Worm (Caenorhabditis elegans) whole organism, L2 larva: ENCODE results near the gene ZK402.1.

Experiments used
- C34F6.9 ChIP-seq: fragments of 150-350 bp; optimal IDR thresholded peaks from 2 replicates; lab custom pipeline; 2014; ENCODE audit warnings: missing biosample characterization, missing genetic modification characterization
- F13H6.1 ChIP-seq: sonication (generic microtip); optimal IDR thresholded peaks from 2 replicates; lab custom pipeline; 2016; ENCODE audit warnings: missing genetic modification characterization, missing compliant biosample characterization
- R02D3.7 ChIP-seq: fragments of 150-350 bp; optimal IDR thresholded peaks from 2 replicates; lab custom pipeline; 2014; ENCODE audit warnings: missing biosample characterization, missing genetic modification characterization
- Y55F3AM.14 ChIP-seq: fragments of 200-800 bp; sonication (Bioruptor generic); optimal IDR thresholded peaks from 2 replicates; lab custom pipeline; 2018; ENCODE audit warnings: mild to moderate bottlenecking, missing genetic modification characterization, missing compliant biosample characterization
- ZK546.5 ChIP-seq: sonication (generic microtip); optimal IDR thresholded peaks from 2 replicates; lab custom pipeline; 2017; ENCODE audit warnings: missing biosample characterization, missing genetic modification characterization
- alr-1 ChIP-seq: fragments of 150-350 bp; optimal IDR thresholded peaks from 2 replicates; lab custom pipeline; 2014; ENCODE audit warnings: missing biosample characterization, missing genetic modification characterization
- aly-2 ChIP-seq: fragments of 150-350 bp; optimal IDR thresholded peaks from 2 replicates; lab custom pipeline; 2014; ENCODE audit warnings: missing biosample characterization, missing genetic modification characterization
- ama-1 ChIP-seq: fragments of 150-350 bp; optimal IDR thresholded peaks from 2 replicates; lab custom pipeline; 2018; ENCODE audit warnings: inconsistent platforms
- blmp-1 ChIP-seq: sonication (generic microtip); optimal IDR thresholded peaks from 2 replicates; lab custom pipeline; 2017; ENCODE audit warnings: missing genetic modification characterization, mild to moderate bottlenecking, missing compliant biosample characterization, antibody characterized with exemption, moderate library complexity; ENCODE audit not compliant: insufficient read depth
- ceh-16 ChIP-seq: fragments of 150-350 bp; optimal IDR thresholded peaks from 2 replicates; lab custom pipeline; 2014; ENCODE audit warnings: missing biosample characterization, missing genetic modification characterization
- ceh-82 ChIP-seq: fragments of 150-350 bp; optimal IDR thresholded peaks from 2 replicates; lab custom pipeline; 2014; ENCODE audit warnings: missing biosample characterization, missing genetic modification characterization
- crh-2 ChIP-seq: sonication (generic microtip); optimal IDR thresholded peaks from 2 replicates; lab custom pipeline; 2017; ENCODE audit warnings: missing biosample characterization, missing genetic modification characterization
- dmd-4 ChIP-seq: sonication (generic microtip); optimal IDR thresholded peaks from 2 replicates; lab custom pipeline; 2017; ENCODE audit warnings: missing biosample characterization, missing genetic modification characterization
- egl-27 ChIP-seq: sonication (generic microtip); optimal IDR thresholded peaks from 3 replicates; lab custom pipeline; 2017; ENCODE audit warnings: missing biosample characterization, missing genetic modification reagents, missing genetic modification characterization
- elt-1 ChIP-seq: fragments of 150-350 bp; optimal IDR thresholded peaks from 2 replicates; lab custom pipeline; 2014; ENCODE audit warnings: missing biosample characterization, missing genetic modification characterization
- elt-3 ChIP-seq: sonication (generic microtip); optimal IDR thresholded peaks from 2 replicates; lab custom pipeline; 2017; ENCODE audit warnings: missing biosample characterization, missing genetic modification characterization
- fos-1 ChIP-seq: fragments of 150-350 bp; optimal IDR thresholded peaks from 2 replicates; lab custom pipeline; 2014; ENCODE audit warnings: missing biosample characterization, missing genetic modification characterization
- gmeb-1 ChIP-seq: fragments of 150-350 bp; optimal IDR thresholded peaks from 2 replicates; lab custom pipeline; 2014; ENCODE audit warnings: missing biosample characterization, missing genetic modification characterization
- lin-11 ChIP-seq: fragments of 150-350 bp; sonication (generic microtip); optimal IDR thresholded peaks from 2 replicates; lab custom pipeline; 2014; ENCODE audit warnings: missing biosample characterization, missing genetic modification characterization, inconsistent platforms, mixed read lengths
- lin-13 ChIP-seq: fragments of 150-350 bp; optimal IDR thresholded peaks from 2 replicates; lab custom pipeline; 2014; ENCODE audit warnings: missing biosample characterization, missing genetic modification reagents, missing genetic modification characterization
- lin-39 ChIP-seq: fragments of 150-350 bp; optimal IDR thresholded peaks from 2 replicates; lab custom pipeline; 2014; ENCODE audit warnings: missing biosample characterization, missing genetic modification reagents, missing genetic modification characterization
- lsy-2 ChIP-seq, 2 experiments: fragments of 150-350 bp in 1 of 2; sonication (generic microtip) in 1 of 2; optimal IDR thresholded peaks; 2 replicates each; lab custom pipeline; 2014 to 2017; ENCODE audit warnings: missing biosample characterization in 2 of 2, missing genetic modification characterization in 2 of 2
- mab-5 ChIP-seq: fragments of 150-350 bp; optimal IDR thresholded peaks from 2 replicates; lab custom pipeline; 2014; ENCODE audit warnings: missing biosample characterization, missing genetic modification characterization
- mbf-1 ChIP-seq: sonication (generic microtip); optimal IDR thresholded peaks from 2 replicates; lab custom pipeline; 2017; ENCODE audit warnings: missing biosample characterization, missing genetic modification characterization
- mdl-1 ChIP-seq, 2 experiments: fragments of 150-350 bp in 1 of 2; sonication (generic microtip) in 1 of 2; optimal IDR thresholded peaks; 2 replicates each; lab custom pipeline; 2017; ENCODE audit warnings: missing biosample characterization in 2 of 2, missing genetic modification characterization in 2 of 2
- nhr-10 ChIP-seq: sonication (generic microtip); optimal IDR thresholded peaks from 2 replicates; lab custom pipeline; 2017; ENCODE audit warnings: missing biosample characterization, missing genetic modification characterization
- nhr-11 ChIP-seq: fragments of 150-350 bp; optimal IDR thresholded peaks from 2 replicates; lab custom pipeline; 2014; ENCODE audit warnings: missing biosample characterization, missing genetic modification characterization
- nhr-12 ChIP-seq: fragments of 150-350 bp; optimal IDR thresholded peaks from 2 replicates; lab custom pipeline; 2014; ENCODE audit warnings: missing biosample characterization, missing genetic modification characterization
- nhr-129 ChIP-seq: fragments of 150-350 bp; optimal IDR thresholded peaks from 2 replicates; lab custom pipeline; 2014; ENCODE audit warnings: missing biosample characterization, missing genetic modification characterization
- nhr-21 ChIP-seq: fragments of 150-350 bp; optimal IDR thresholded peaks from 2 replicates; lab custom pipeline; 2014; ENCODE audit warnings: missing biosample characterization, missing genetic modification characterization
- nhr-23 ChIP-seq: fragments of 150-350 bp; optimal IDR thresholded peaks from 2 replicates; lab custom pipeline; 2014; ENCODE audit warnings: missing biosample characterization, missing genetic modification reagents, missing genetic modification characterization
- nhr-237 ChIP-seq: fragments of 150-350 bp; optimal IDR thresholded peaks from 2 replicates; lab custom pipeline; 2014; ENCODE audit warnings: missing biosample characterization, missing genetic modification characterization
- nhr-25 ChIP-seq: fragments of 150-350 bp; sonication (generic microtip); optimal IDR thresholded peaks from 3 replicates; lab custom pipeline; 2014; ENCODE audit warnings: missing biosample characterization, missing genetic modification characterization
- nhr-6 ChIP-seq: fragments of 150-350 bp; optimal IDR thresholded peaks from 2 replicates; lab custom pipeline; 2014; ENCODE audit warnings: missing biosample characterization, missing genetic modification characterization
- nhr-77 ChIP-seq: fragments of 150-350 bp; optimal IDR thresholded peaks from 2 replicates; lab custom pipeline; 2014; ENCODE audit warnings: missing biosample characterization, missing genetic modification characterization
- peb-1 ChIP-seq: fragments of 150-350 bp; optimal IDR thresholded peaks from 2 replicates; lab custom pipeline; 2014; ENCODE audit warnings: missing biosample characterization, missing genetic modification characterization
- sem-4 ChIP-seq: fragments of 150-350 bp; optimal IDR thresholded peaks from 2 replicates; lab custom pipeline; 2014; ENCODE audit warnings: missing biosample characterization, missing genetic modification reagents, missing genetic modification characterization
- skn-1 ChIP-seq: sonication (generic microtip); optimal IDR thresholded peaks from 2 replicates; lab custom pipeline; 2017; ENCODE audit warnings: missing biosample characterization, missing genetic modification characterization
- sma-3 ChIP-seq: sonication (generic microtip); optimal IDR thresholded peaks from 2 replicates; lab custom pipeline; 2016; ENCODE audit warnings: missing genetic modification reagents, missing genetic modification characterization, missing compliant biosample characterization
- sma-9 ChIP-seq, 2 experiments: fragments of 150-350 bp in 1 of 2; sonication (generic microtip) in 1 of 2; optimal IDR thresholded peaks; 2 replicates each; lab custom pipeline; 2014 to 2016; ENCODE audit warnings: missing genetic modification characterization in 2 of 2, mild to moderate bottlenecking in 1 of 2, missing biosample characterization in 1 of 2, missing compliant biosample characterization in 1 of 2, missing genetic modification reagents in 1 of 2, moderate library complexity in 1 of 2
- snpc-4 ChIP-seq: fragments of 150-350 bp; optimal IDR thresholded peaks from 2 replicates; lab custom pipeline; 2014; ENCODE audit warnings: missing biosample characterization, missing genetic modification characterization
- unc-39 ChIP-seq: fragments of 150-350 bp; optimal IDR thresholded peaks from 2 replicates; lab custom pipeline; 2014; ENCODE audit warnings: missing biosample characterization, missing genetic modification characterization
- unc-55 ChIP-seq: fragments of 150-350 bp; sonication (generic microtip); optimal IDR thresholded peaks from 3 replicates; lab custom pipeline; 2014; ENCODE audit warnings: missing biosample characterization, missing genetic modification reagents, missing genetic modification characterization
- unc-62 ChIP-seq: fragments of 150-350 bp; optimal IDR thresholded peaks from 2 replicates; lab custom pipeline; 2014; ENCODE audit warnings: missing biosample characterization, missing genetic modification reagents, missing genetic modification characterization
- zag-1 ChIP-seq: fragments of 150-350 bp; optimal IDR thresholded peaks from 2 replicates; lab custom pipeline; 2014; ENCODE audit warnings: missing biosample characterization, missing genetic modification characterization
- ztf-1 ChIP-seq: fragments of 200-800 bp; sonication (Bioruptor generic); conservative IDR thresholded peaks from 2 replicates; pipeline ENCODE4 v1.3.6; 2022; ENCODE audit warnings: missing genetic modification characterization, missing compliant biosample characterization
- ztf-11 ChIP-seq: sonication (generic microtip); optimal IDR thresholded peaks from 2 replicates; lab custom pipeline; 2017; ENCODE audit warnings: missing biosample characterization, missing genetic modification characterization
- ztf-4 ChIP-seq: fragments of 150-350 bp; optimal IDR thresholded peaks from 2 replicates; lab custom pipeline; 2014; ENCODE audit warnings: missing biosample characterization, missing genetic modification characterization

Gene ZK402.1

ce11 chrX:1445696-1446095 is 41.6 kb downstream of the ZK402.1 start:
- TF ChIP-seq dmd-4 = no peak
- TF ChIP-seq mab-5 (tag; lab: Kevin White, UChicago) = no peak
- no peak for TF ChIP-seq gmeb-1 (tag; lab: Kevin White, UChicago)
- TF ChIP-seq lsy-2 (tag; optimal IDR thresholded peaks at IDR 0.05; lab: Kevin White, UChicago) = peak in 1 of 2 experiments; percentile 47
- TF ChIP-seq egl-27 (tag; lab: Kevin White, UChicago) = no peak
- TF ChIP-seq ztf-4 = peak; percentile 53
- no peak for TF ChIP-seq mdl-1 (tag; optimal IDR thresholded peaks at IDR 0.05; lab: Kevin White, UChicago)
- peak; percentile 64 for TF ChIP-seq ama-1 (lab: Kevin White, UChicago)
- TF ChIP-seq sma-9 (GFP tag; optimal IDR thresholded peaks at IDR 0.05; lab: Kevin White, UChicago) = peak; percentile 43
- no peak for TF ChIP-seq sma-9 (tag; optimal IDR thresholded peaks at IDR 0.05; lab: Kevin White, UChicago)
- TF ChIP-seq nhr-21 (tag; lab: Kevin White, UChicago) = peak; percentile 29
- TF ChIP-seq F13H6.1 (tag; lab: Kevin White, UChicago) = peak; percentile 4
- TF ChIP-seq crh-2 (tag; lab: Kevin White, UChicago) = peak; percentile 45
- peak; percentile 16 for TF ChIP-seq sma-3 (GFP tag; lab: Kevin White, UChicago)
- TF ChIP-seq nhr-129 (tag; lab: Kevin White, UChicago) = peak; percentile 14
- TF ChIP-seq aly-2 = no peak
- TF ChIP-seq ceh-16 (tag; lab: Kevin White, UChicago) = peak; percentile 8

ce11 chrX:1446593-1447141 is 42.6 kb downstream of the ZK402.1 start, which contains the start of gene zfp-3:
Gene zfp-3 (minus strand): TSS chrX:1446643.
- peak; percentile 48 for TF ChIP-seq unc-62
- peak; percentile 14 for TF ChIP-seq ztf-11 (tag; lab: Kevin White, UChicago)
- peak; percentile 84 for TF ChIP-seq blmp-1 (tag; lab: Kevin White, UChicago)
- peak; percentile 97 for TF ChIP-seq unc-55 (GFP tag; lab: Kevin White, UChicago)
- TF ChIP-seq zag-1 (tag; lab: Kevin White, UChicago) = peak; percentile 92
- TF ChIP-seq sem-4 (tag; lab: Kevin White, UChicago) = peak; percentile 87
- no peak for TF ChIP-seq unc-39 (tag; lab: Kevin White, UChicago)
- TF ChIP-seq elt-3 (tag; lab: Kevin White, UChicago) = no peak
- TF ChIP-seq aly-2 = no peak
- TF ChIP-seq C34F6.9 (tag; lab: Kevin White, UChicago) = peak; percentile 98
- peak; percentile 97 for TF ChIP-seq fos-1 (tag; lab: Kevin White, UChicago)
- peak; percentile 94 for TF ChIP-seq egl-27 (tag; lab: Kevin White, UChicago)
- peak; percentile 60 for TF ChIP-seq Y55F3AM.14 (GFP tag; lab: Kevin White, UChicago)
- no peak for TF ChIP-seq ceh-82
- peak; percentile 97 for TF ChIP-seq lin-11 (tag; lab: Kevin White, UChicago)
- TF ChIP-seq ama-1 (lab: Kevin White, UChicago) = peak; percentile 62
- no peak for TF ChIP-seq nhr-12 (tag; lab: Kevin White, UChicago)
- peak; percentile 98 for TF ChIP-seq F13H6.1 (tag; lab: Kevin White, UChicago)
- peak; percentile 86 for TF ChIP-seq lin-13 (GFP tag; lab: Kevin White, UChicago)
- TF ChIP-seq nhr-237 = peak; percentile 75
- peak; percentile 66 for TF ChIP-seq skn-1
- TF ChIP-seq ZK546.5 (tag; lab: Kevin White, UChicago) = peak; percentile 69
- TF ChIP-seq nhr-11 = no peak
- TF ChIP-seq crh-2 (tag; lab: Kevin White, UChicago) = peak; percentile 94
- peak; percentile 84 for TF ChIP-seq snpc-4 (tag; lab: Kevin White, UChicago)
- TF ChIP-seq nhr-23 = no peak
- TF ChIP-seq R02D3.7 = peak; percentile 12
- TF ChIP-seq lsy-2 (tag; optimal IDR thresholded peaks at IDR 0.05; lab: Kevin White, UChicago) = peak; percentile 77 to 94
- peak; percentile 93 for TF ChIP-seq ztf-4
- no peak for TF ChIP-seq peb-1 (tag; lab: Kevin White, UChicago)
- peak; percentile 94 for TF ChIP-seq sma-3 (GFP tag; lab: Kevin White, UChicago)
- no peak for TF ChIP-seq dmd-4
- peak; percentile 36 for TF ChIP-seq nhr-77 (tag; lab: Kevin White, UChicago)
- peak; percentile 96 for TF ChIP-seq nhr-129 (tag; lab: Kevin White, UChicago)
- no peak for TF ChIP-seq ztf-1 (GFP tag; lab: Robert Waterston, UW)
- TF ChIP-seq lin-39 (tag; lab: Kevin White, UChicago) = peak; percentile 36
- no peak for TF ChIP-seq mbf-1 (tag; lab: Kevin White, UChicago)
- TF ChIP-seq mdl-1 (tag; optimal IDR thresholded peaks at IDR 0.05; lab: Kevin White, UChicago) = peak; percentile 97
- peak; percentile 93 for TF ChIP-seq nhr-6 (tag; lab: Kevin White, UChicago)
- peak; percentile 53 for TF ChIP-seq nhr-10 (tag; lab: Kevin White, UChicago)
- no peak for TF ChIP-seq elt-1 (tag; lab: Kevin White, UChicago)
- peak; percentile 92 for TF ChIP-seq mab-5 (tag; lab: Kevin White, UChicago)
- TF ChIP-seq sma-9 (GFP tag; optimal IDR thresholded peaks at IDR 0.05; lab: Kevin White, UChicago) = peak; percentile 96
- no peak for TF ChIP-seq sma-9 (tag; optimal IDR thresholded peaks at IDR 0.05; lab: Kevin White, UChicago)
- TF ChIP-seq nhr-21 (tag; lab: Kevin White, UChicago) = peak; percentile 95
- peak; percentile 96 for TF ChIP-seq nhr-25 (tag; lab: Kevin White, UChicago)
- peak; percentile 44 for TF ChIP-seq ceh-16 (tag; lab: Kevin White, UChicago)
- no peak for TF ChIP-seq alr-1 (tag; lab: Kevin White, UChicago)
- peak; percentile 85 for TF ChIP-seq gmeb-1 (tag; lab: Kevin White, UChicago)
